Worm (Caenorhabditis elegans): ENCODE results near the gene oig-4.

Gene oig-4

DNA sequence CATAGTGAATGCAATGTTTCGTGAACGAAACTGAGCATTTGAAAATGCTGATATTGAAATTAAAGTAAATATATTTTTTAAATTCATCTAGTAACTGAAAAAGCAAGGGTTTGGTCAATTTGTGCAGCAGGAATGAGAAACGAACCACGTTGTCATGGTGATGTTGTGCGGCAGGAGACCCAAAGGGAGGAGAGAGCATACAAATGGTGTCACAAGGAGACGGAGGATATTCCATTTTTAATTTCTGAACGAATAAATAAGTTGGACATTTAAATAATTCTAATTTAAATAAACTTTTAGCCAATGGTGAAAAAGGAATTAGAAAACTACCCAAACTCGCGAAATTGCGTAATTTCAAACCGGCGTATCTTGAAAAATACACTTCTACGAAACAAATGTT lies 29.8 kb upstream of the oig-4 start, which contains the start of gene mks-3:
TSS of gene mks-3 (minus strand) at position 101 of the 400 bp plus-strand sequence.
- TF ChIP-seq fkh-8 (tag; optimal IDR thresholded peaks at IDR 0.05) (peak; percentile 8), snpc-4 (tag; optimal IDR thresholded peaks at IDR 0.05) (no peak)

DNA sequence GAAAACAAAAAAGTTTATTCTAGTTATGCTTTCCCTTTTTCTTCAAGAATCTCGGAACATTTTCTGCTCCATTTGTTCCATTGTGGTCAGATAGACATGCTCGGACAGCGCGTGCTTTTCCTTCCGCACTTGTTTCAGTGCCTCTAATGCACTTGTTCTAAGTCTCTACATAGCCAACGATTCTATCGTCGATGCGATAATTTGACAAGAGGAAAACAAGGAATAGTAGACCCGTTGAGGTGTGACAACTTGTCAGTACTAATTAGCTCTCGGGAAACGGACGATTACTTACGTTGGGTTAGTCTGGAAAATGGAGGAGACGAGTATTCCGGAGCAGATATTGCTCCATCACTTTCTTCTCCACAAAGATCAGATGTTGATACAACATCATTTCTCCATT lies 25.0 kb upstream of the oig-4 start:
- TF ChIP-seq lsy-2 (tag; optimal IDR thresholded peaks at IDR 0.05) (no peak), mep-1 (tag; optimal IDR thresholded peaks at IDR 0.05) (no peak), ceh-8 (GFP tag; optimal IDR thresholded peaks at IDR 0.05) (peak; percentile 73), lin-14 (GFP tag; optimal IDR thresholded peaks at IDR 0.05) (peak; percentile 71), mef-2 (tag; optimal IDR thresholded peaks at IDR 0.05) (no peak), jun-1 (tag; optimal IDR thresholded peaks at IDR 0.05) (no peak), sptf-1 (tag; optimal IDR thresholded peaks at IDR 0.05) (no peak), egl-13 (tag; optimal IDR thresholded peaks at IDR 0.05) (peak; percentile 21), tbx-2 (tag; optimal IDR thresholded peaks at IDR 0.05) (peak; percentile 3), unc-86 (tag; optimal IDR thresholded peaks at IDR 0.05) (peak; percentile 28), hlh-17 (GFP tag; optimal IDR thresholded peaks at IDR 0.05; ENCODE audit: borderline replicate concordance) (no peak)

DNA sequence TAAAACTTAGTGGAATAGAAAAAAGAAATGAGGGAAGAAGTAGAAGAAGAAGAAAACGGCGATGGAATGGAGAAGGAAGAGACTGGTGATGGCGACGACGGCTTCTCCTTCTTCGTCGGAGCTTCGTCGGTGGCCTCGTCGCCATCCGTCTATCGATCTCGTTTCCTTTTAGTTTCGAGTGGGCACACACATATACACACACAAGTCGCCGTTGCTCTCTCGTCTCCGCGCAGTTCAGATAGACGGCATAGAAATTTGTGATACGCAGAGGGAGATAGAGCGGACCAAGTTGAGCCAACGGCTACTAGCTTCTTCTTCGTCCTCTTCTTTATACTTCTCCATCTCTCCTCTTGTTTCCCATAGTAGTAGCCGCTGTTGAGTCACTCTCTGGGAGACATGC lies 20.1 kb upstream of the oig-4 start:
- no peak for TF ChIP-seq ces-1 (GFP tag; optimal IDR thresholded peaks at IDR 0.05)
- no peak for TF ChIP-seq ets-5 (GFP tag; IDR thresholded peaks at IDR 0.05)
- no peak for TF ChIP-seq nhr-28 (tag; optimal IDR thresholded peaks at IDR 0.05)
- TF ChIP-seq tbx-2 (tag; optimal IDR thresholded peaks at IDR 0.05), result peak; percentile 49
- no peak for TF ChIP-seq vab-15 (tag; optimal IDR thresholded peaks at IDR 0.05)
- no peak for TF ChIP-seq mab-9 (GFP tag; IDR thresholded peaks at IDR 0.05)
- peak; percentile 52 for TF ChIP-seq swsn-7 (tag; optimal IDR thresholded peaks at IDR 0.05)
- TF ChIP-seq fkh-4 (tag; optimal IDR thresholded peaks at IDR 0.05; ENCODE audit: borderline replicate concordance), result no peak
- TF ChIP-seq nhr-71 (tag; optimal IDR thresholded peaks at IDR 0.05), result peak; percentile 63
- TF ChIP-seq C16A3.4 (tag; optimal IDR thresholded peaks at IDR 0.05), result no peak
- no peak for TF ChIP-seq lin-39 (tag; optimal IDR thresholded peaks at IDR 0.05)
- TF ChIP-seq lsy-2 (tag; optimal IDR thresholded peaks at IDR 0.05), result peak; percentile 3 to 23
- no peak for TF ChIP-seq elt-3 (tag; optimal IDR thresholded peaks at IDR 0.05)
- no peak for TF ChIP-seq ceh-8 (GFP tag; optimal IDR thresholded peaks at IDR 0.05)
- peak; percentile 60 for TF ChIP-seq unc-86 (tag; optimal IDR thresholded peaks at IDR 0.05)
- no peak for TF ChIP-seq hlh-4 (tag; optimal IDR thresholded peaks at IDR 0.05)
- no peak for TF ChIP-seq fos-1 (tag; optimal IDR thresholded peaks at IDR 0.05)
- no peak for TF ChIP-seq blmp-1 (tag; optimal IDR thresholded peaks at IDR 0.05)
- TF ChIP-seq irx-1 (tag; optimal IDR thresholded peaks at IDR 0.05), result no peak
- no peak for TF ChIP-seq egl-27 (tag; optimal IDR thresholded peaks at IDR 0.05)
- TF ChIP-seq tlp-1 (tag; optimal IDR thresholded peaks at IDR 0.05), result no peak
- no peak for TF ChIP-seq lin-15B (tag; optimal IDR thresholded peaks at IDR 0.05)
- no peak for TF ChIP-seq unc-62 (GFP tag; optimal IDR thresholded peaks at IDR 0.05)
- TF ChIP-seq dpl-1 (GFP tag; optimal IDR thresholded peaks at IDR 0.05), result no peak
- no peak for TF ChIP-seq ztf-11 (tag; optimal IDR thresholded peaks at IDR 0.05)
- TF ChIP-seq sox-4 (tag; optimal IDR thresholded peaks at IDR 0.05), result no peak
- no peak for TF ChIP-seq nhr-77 (tag; optimal IDR thresholded peaks at IDR 0.05)
- peak; percentile 22 for TF ChIP-seq xbp-1 (tag; optimal IDR thresholded peaks at IDR 0.05)
- TF ChIP-seq unc-30 (tag; optimal IDR thresholded peaks at IDR 0.05), result no peak
- no peak for TF ChIP-seq nhr-85 (tag)
- TF ChIP-seq efl-1 (optimal IDR thresholded peaks at IDR 0.05), result no peak
- TF ChIP-seq efl-1 (GFP tag; optimal IDR thresholded peaks at IDR 0.05 in 1 of 2), result no peak
- TF ChIP-seq fkh-8 (tag; optimal IDR thresholded peaks at IDR 0.05), result peak; percentile 84
- peak in 2 of 3 experiments; percentile 40 to 46 for TF ChIP-seq ceh-82 (tag; optimal IDR thresholded peaks at IDR 0.05)
- TF ChIP-seq sup-37 (GFP tag; optimal IDR thresholded peaks at IDR 0.05), result no peak
- TF ChIP-seq snu-23 (GFP tag; optimal IDR thresholded peaks at IDR 0.05), result peak; percentile 32
- TF ChIP-seq nhr-12 (tag; optimal IDR thresholded peaks at IDR 0.05), result no peak
- no peak for TF ChIP-seq mef-2 (tag; optimal IDR thresholded peaks at IDR 0.05)
- peak; percentile 93 for TF ChIP-seq lin-14 (GFP tag; optimal IDR thresholded peaks at IDR 0.05)
- peak; percentile 67 for TF ChIP-seq nhr-47 (tag; optimal IDR thresholded peaks at IDR 0.05)
- TF ChIP-seq ztf-4 (tag; optimal IDR thresholded peaks at IDR 0.05), result no peak
- TF ChIP-seq ceh-63 (GFP tag; optimal IDR thresholded peaks at IDR 0.05), result no peak
- TF ChIP-seq ama-1 (optimal IDR thresholded peaks at IDR 0.05), result no peak
- no peak for TF ChIP-seq lir-3 (tag; optimal IDR thresholded peaks at IDR 0.05; ENCODE audit: poor library complexity)
